Fruit fly (Drosophila melanogaster) whole organism, pupa: ENCODE measurements around the gene Mnat9.

Source experiments
- CG12605 ChIP-seq: fragments of 200-800 bp; sonication (Bioruptor generic); IDR thresholded peaks from 2 replicates; pipeline ENCODE4 v1.3.6; 2022; ENCODE audit warnings: missing biosample characterization, missing genetic modification characterization
- CG17806 ChIP-seq: fragments of 200-800 bp; sonication (Bioruptor generic); optimal IDR thresholded peaks from 2 replicates; lab custom pipeline; 2018; ENCODE audit warnings: missing biosample characterization, mild to moderate bottlenecking, missing genetic modification characterization, moderate library complexity
- CG4496 ChIP-seq: fragments of 200-800 bp; sonication (Bioruptor generic); IDR thresholded peaks from 3 replicates; pipeline ENCODE4 v1.3.6; 2022; ENCODE audit warnings: missing biosample characterization, missing genetic modification characterization
- D1 ChIP-seq: fragments of 200-800 bp; sonication (Bioruptor generic); optimal IDR thresholded peaks from 2 replicates; lab custom pipeline; 2018; ENCODE audit warnings: missing biosample characterization, mild to moderate bottlenecking, missing genetic modification characterization, moderate library complexity
- EcR ChIP-seq: fragments of 200-800 bp; sonication (Bioruptor generic); optimal IDR thresholded peaks from 3 replicates; lab custom pipeline; 2019; ENCODE audit warnings: missing biosample characterization, missing genetic modification characterization, mild to moderate bottlenecking, moderate library complexity, missing genetic modification reagents
- Pif1A ChIP-seq: fragments of 200-800 bp; sonication (Bioruptor generic); optimal IDR thresholded peaks from 3 replicates; lab custom pipeline; 2016; ENCODE audit warnings: missing biosample characterization, missing genetic modification characterization
- Pif1B ChIP-seq: fragments of 200-800 bp; sonication (Bioruptor generic); optimal IDR thresholded peaks from 3 replicates; lab custom pipeline; 2016; ENCODE audit warnings: missing biosample characterization, missing genetic modification characterization
- Snoo ChIP-seq: fragments of 200-800 bp; sonication (Bioruptor generic); optimal IDR thresholded peaks from 3 replicates; lab custom pipeline; 2017; ENCODE audit warnings: missing biosample characterization, mild to moderate bottlenecking, missing genetic modification characterization, inconsistent platforms
- fd96Ca ChIP-seq: fragments of 200-800 bp; sonication (Bioruptor generic); IDR thresholded peaks from 3 replicates; pipeline ENCODE4 v1.3.6; 2022; ENCODE audit warnings: missing biosample characterization, missing genetic modification characterization

- TF ChIP-seq CG4496 (GFP tag; lab: Robert Waterston, UW), result no peak
- TF ChIP-seq Pif1A (GFP tag; lab: Kevin White, UChicago), result no peak
- no peak for TF ChIP-seq Pif1B (GFP tag; lab: Kevin White, UChicago)
- TF ChIP-seq D1 (tag; lab: Kevin White, UChicago), result no peak
- TF ChIP-seq fd96Ca (GFP tag; lab: Robert Waterston, UW), result no peak
- no peak for TF ChIP-seq EcR (GFP tag; lab: Kevin White, UChicago)
- no peak for TF ChIP-seq CG12605 (GFP tag; lab: Robert Waterston, UW)
- no peak for TF ChIP-seq Snoo (tag; lab: Kevin White, UChicago)
- no peak for TF ChIP-seq CG17806 (tag; lab: Kevin White, UChicago)
Observed at dm6 chr3R:31580586-31580994, 35.4 kb downstream of the Mnat9 start, which contains the start of the genes pygo and rod.
